Worm (Caenorhabditis elegans): ENCODE data around the gene pdha-1.

pdha-1 gene

DNA sequence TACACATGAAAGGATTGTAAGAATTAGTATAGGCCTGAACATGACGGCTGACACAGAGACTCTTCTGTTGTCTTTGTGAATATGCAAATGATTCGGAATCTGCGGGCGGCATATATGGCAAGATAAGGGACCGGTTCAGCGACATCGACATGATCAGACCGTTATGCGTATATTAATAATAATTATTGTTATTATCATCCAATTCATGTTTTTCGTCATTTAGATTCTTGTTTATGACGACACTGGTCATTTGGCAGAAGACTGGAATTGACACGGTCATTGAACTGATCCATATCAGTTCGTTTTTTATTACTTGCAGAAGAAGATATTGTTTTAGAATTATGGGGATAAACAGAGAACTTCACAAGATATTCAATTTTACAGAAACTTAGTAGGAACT lies 15.6 kb upstream of the pdha-1 start, which contains the start of gene mtre-1:
Gene mtre-1, minus strand, starts transcription at position 101 of the 400 bp plus-strand sequence.
- no peak for TF ChIP-seq lsy-2 (tag; optimal IDR thresholded peaks at IDR 0.05)
- no peak for TF ChIP-seq ztf-11 (tag; optimal IDR thresholded peaks at IDR 0.05)
- no peak for TF ChIP-seq mab-5 (tag; optimal IDR thresholded peaks at IDR 0.05)
- no peak for TF ChIP-seq nhr-21 (tag; optimal IDR thresholded peaks at IDR 0.05)
- no peak for TF ChIP-seq lin-39 (tag; optimal IDR thresholded peaks at IDR 0.05)
- no peak for TF ChIP-seq nhr-10 (tag; optimal IDR thresholded peaks at IDR 0.05)
- no peak for TF ChIP-seq ceh-82 (tag; optimal IDR thresholded peaks at IDR 0.05)
- no peak for TF ChIP-seq nhr-11 (tag; optimal IDR thresholded peaks at IDR 0.05)
- no peak for TF ChIP-seq unc-39 (tag; optimal IDR thresholded peaks at IDR 0.05)
- no peak for TF ChIP-seq Y55F3AM.14 (GFP tag; optimal IDR thresholded peaks at IDR 0.05)
- no peak for TF ChIP-seq zag-1 (tag; optimal IDR thresholded peaks at IDR 0.05)
- TF ChIP-seq snpc-4 (tag; optimal IDR thresholded peaks at IDR 0.05), result no peak
- no peak for TF ChIP-seq dmd-4 (tag; optimal IDR thresholded peaks at IDR 0.05)

DNA sequence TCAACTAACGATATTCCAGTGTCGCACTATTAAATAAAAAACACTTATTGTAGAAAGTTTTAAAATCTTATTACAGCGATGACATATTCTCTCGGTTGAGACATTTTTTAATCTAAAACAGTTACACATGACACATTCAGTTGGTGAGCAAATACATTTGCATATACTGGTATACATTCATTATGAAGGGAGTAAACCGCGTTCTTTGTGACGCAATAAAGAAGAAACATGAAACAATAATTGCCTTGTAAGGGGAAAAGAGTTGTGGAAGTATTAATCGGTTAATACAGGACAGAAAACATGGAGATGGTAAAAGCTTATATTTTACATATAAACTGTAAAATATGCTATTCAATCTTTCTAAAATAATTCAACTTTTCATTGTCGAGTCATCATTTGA lies 14.8 kb upstream of the pdha-1 start:
- TF ChIP-seq gmeb-1 (tag; optimal IDR thresholded peaks at IDR 0.05) (no peak), sma-3 (GFP tag; optimal IDR thresholded peaks at IDR 0.05) (no peak), elt-3 (tag; optimal IDR thresholded peaks at IDR 0.05) (no peak), aly-2 (tag; optimal IDR thresholded peaks at IDR 0.05) (no peak), nhr-25 (tag; optimal IDR thresholded peaks at IDR 0.05) (no peak), crh-2 (tag; optimal IDR thresholded peaks at IDR 0.05) (no peak), skn-1 (tag; optimal IDR thresholded peaks at IDR 0.05) (no peak), nhr-21 (tag; optimal IDR thresholded peaks at IDR 0.05) (no peak), mdl-1 (tag; optimal IDR thresholded peaks at IDR 0.05) (no peak), Y55F3AM.14 (GFP tag; optimal IDR thresholded peaks at IDR 0.05) (no peak), F13H6.1 (tag; optimal IDR thresholded peaks at IDR 0.05) (no peak), nhr-12 (tag; optimal IDR thresholded peaks at IDR 0.05) (no peak)

- TF ChIP-seq zag-1 (tag; optimal IDR thresholded peaks at IDR 0.05) (no peak), crh-2 (tag; optimal IDR thresholded peaks at IDR 0.05) (no peak), F13H6.1 (tag; optimal IDR thresholded peaks at IDR 0.05) (no peak), ztf-1 (GFP tag; conservative IDR thresholded peaks at IDR 0.05) (no peak), unc-62 (GFP tag; optimal IDR thresholded peaks at IDR 0.05) (no peak), sma-9 (GFP tag; optimal IDR thresholded peaks at IDR 0.05) (no peak), sma-9 (tag; optimal IDR thresholded peaks at IDR 0.05) (no peak)
These were observed 13.9 kb upstream of the pdha-1 start for ce11 chrII:8052172-8052571.

DNA sequence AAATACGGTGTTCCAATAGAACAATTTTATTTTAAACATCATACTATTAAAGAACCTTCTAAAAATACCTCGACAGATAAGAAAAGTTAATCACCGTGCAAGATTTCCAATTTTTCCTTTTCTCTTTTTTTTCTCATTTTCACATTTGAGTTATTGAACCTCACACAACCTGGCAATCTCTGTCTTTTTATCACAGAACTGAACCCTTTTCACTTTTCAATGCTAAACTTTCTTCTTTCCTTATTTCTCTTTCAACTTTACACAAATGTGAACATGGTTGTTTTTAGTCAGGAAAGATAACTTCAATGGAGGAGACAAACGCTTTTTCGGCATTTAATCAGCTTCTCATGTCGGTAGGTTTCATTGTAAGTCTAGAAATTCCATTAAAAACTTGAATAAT lies 13.2 kb upstream of the pdha-1 start, which contains the start of gene T05H10.4:
Gene T05H10.4, plus strand, starts transcription at position 301 of the 400 bp plus-strand sequence.
- TF ChIP-seq nhr-10 (tag; optimal IDR thresholded peaks at IDR 0.05) (no peak), gmeb-1 (tag; optimal IDR thresholded peaks at IDR 0.05) (no peak), nhr-23 (tag; optimal IDR thresholded peaks at IDR 0.05) (no peak), skn-1 (tag; optimal IDR thresholded peaks at IDR 0.05) (no peak), lsy-2 (tag; optimal IDR thresholded peaks at IDR 0.05) (no peak), dmd-4 (tag; optimal IDR thresholded peaks at IDR 0.05) (no peak), fos-1 (tag; optimal IDR thresholded peaks at IDR 0.05) (no peak), ztf-11 (tag; optimal IDR thresholded peaks at IDR 0.05) (no peak), blmp-1 (tag; optimal IDR thresholded peaks at IDR 0.05; ENCODE audit: insufficient read depth) (no peak), ztf-1 (GFP tag; conservative IDR thresholded peaks at IDR 0.05) (no peak)

- TF ChIP-seq F13H6.1 (tag; optimal IDR thresholded peaks at IDR 0.05) (no peak), elt-3 (tag; optimal IDR thresholded peaks at IDR 0.05) (no peak), elt-1 (tag; optimal IDR thresholded peaks at IDR 0.05) (no peak), gmeb-1 (tag; optimal IDR thresholded peaks at IDR 0.05) (no peak), sem-4 (tag; optimal IDR thresholded peaks at IDR 0.05) (no peak)
These were observed 8.2 kb upstream of the pdha-1 start for ce11 chrII:8057911-8058310.

DNA sequence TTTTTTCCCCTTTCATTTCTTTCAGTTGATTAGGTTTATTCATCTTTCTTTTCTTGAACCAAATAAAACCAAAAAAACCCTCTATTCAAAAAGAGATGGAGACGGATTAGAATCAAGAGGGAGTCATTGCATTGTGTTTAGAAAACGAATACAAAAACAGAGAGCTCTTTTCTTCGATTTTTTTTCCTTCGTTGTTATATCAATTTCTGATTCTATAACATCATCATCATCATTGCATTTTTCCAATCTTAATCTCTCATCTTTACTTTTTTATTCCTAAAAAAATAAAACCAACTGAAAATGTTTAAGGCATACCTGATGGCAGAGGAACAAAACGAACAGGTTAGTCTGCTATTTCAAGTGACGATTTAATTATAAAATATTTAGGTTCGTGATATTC lies 7.3 kb upstream of the pdha-1 start, which contains the start of gene T05H10.8:
Gene T05H10.8, plus strand, starts transcription at position 301 of the 400 bp plus-strand sequence.
- TF ChIP-seq sma-9 (GFP tag; optimal IDR thresholded peaks at IDR 0.05) (no peak), sma-9 (tag; optimal IDR thresholded peaks at IDR 0.05) (no peak), ztf-1 (GFP tag; conservative IDR thresholded peaks at IDR 0.05) (no peak), F13H6.1 (tag; optimal IDR thresholded peaks at IDR 0.05) (no peak), crh-2 (tag; optimal IDR thresholded peaks at IDR 0.05) (no peak), unc-39 (tag; optimal IDR thresholded peaks at IDR 0.05) (no peak), nhr-21 (tag; optimal IDR thresholded peaks at IDR 0.05) (no peak), ama-1 (optimal IDR thresholded peaks at IDR 0.05) (no peak)
